Fruit fly (Drosophila melanogaster): ENCODE measurements around the gene CG32407.

CG32407 gene

DNA sequence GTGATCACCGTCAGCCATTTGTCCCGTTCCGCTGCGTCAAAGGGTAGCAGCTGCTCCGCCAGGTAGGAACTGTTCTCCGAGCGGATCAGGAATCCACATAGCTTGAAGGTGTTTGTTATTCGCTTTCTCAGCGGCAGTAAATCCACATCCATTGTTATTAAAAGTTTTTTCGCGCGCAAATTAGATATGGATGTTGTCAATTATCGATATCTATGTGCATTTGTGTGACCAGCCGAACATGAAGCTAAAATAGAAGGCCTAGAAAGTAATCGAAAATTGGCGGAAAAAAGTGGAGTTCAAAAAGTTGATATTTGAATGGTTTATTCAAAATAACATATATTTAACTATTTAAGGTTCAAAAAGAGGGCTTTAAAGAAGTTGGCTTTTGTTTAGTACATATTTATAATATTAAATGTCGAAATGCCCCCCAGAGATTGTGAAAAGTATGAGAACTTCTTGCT, 24.6 kb upstream of the CG32407 start, which contains the start of the genes PolE2 and CG5592 (continued):
- TF ChIP-seq CG2116 (GFP tag; optimal IDR thresholded peaks at IDR 0.05), result peak; percentile 83
- peak; percentile 99 for TF ChIP-seq E2f2 (GFP tag; IDR thresholded peaks at IDR 0.05)
- no peak for TF ChIP-seq lov (optimal IDR thresholded peaks at IDR 0.05)
- TF ChIP-seq lov (GFP tag; IDR thresholded peaks at IDR 0.05), result no peak
- no peak for TF ChIP-seq Side (GFP tag; optimal IDR thresholded peaks at IDR 0.05)
- peak; percentile 22 for TF ChIP-seq CG15514 (GFP tag; optimal IDR thresholded peaks at IDR 0.05)
- no peak for TF ChIP-seq MESR4 (GFP tag; optimal IDR thresholded peaks at IDR 0.05)
- peak; percentile 87 for TF ChIP-seq Dref (GFP tag; IDR thresholded peaks at IDR 0.05)
- TF ChIP-seq al (GFP tag; IDR thresholded peaks at IDR 0.05), result no peak
- TF ChIP-seq CG16813 (GFP tag; IDR thresholded peaks at IDR 0.05; ENCODE audit: partially characterized antibody), result 0 out of 3 replicates have a peak, but pooled peaks have one; percentile 32
- no peak for TF ChIP-seq prd (optimal IDR thresholded peaks at IDR 0.05)
- TF ChIP-seq prd (GFP tag; IDR thresholded peaks at IDR 0.05), result no peak
- TF ChIP-seq wek (GFP tag; optimal IDR thresholded peaks at IDR 0.05), result no peak
- TF ChIP-seq CG3995 (GFP tag; optimal IDR thresholded peaks at IDR 0.05), result no peak
- no peak for TF ChIP-seq abd-A (tag; optimal IDR thresholded peaks at IDR 0.05)
- no peak for TF ChIP-seq nerfin-1 (tag; optimal IDR thresholded peaks at IDR 0.05)
- TF ChIP-seq H15 (GFP tag; IDR thresholded peaks at IDR 0.05), result no peak
- peak; percentile 47; the same call in 1 of the 4 replicates for TF ChIP-seq Dll (GFP tag; IDR thresholded peaks at IDR 0.05; ENCODE audit: partially characterized antibody)
- TF ChIP-seq pros (GFP tag; optimal IDR thresholded peaks at IDR 0.05), result no peak
- peak; percentile 70 for TF ChIP-seq CG13287 (GFP tag; IDR thresholded peaks at IDR 0.05; ENCODE audit: partially characterized antibody)
- peak; percentile 43; the same call in 1 of the 3 replicates for TF ChIP-seq CG34224 (GFP tag; IDR thresholded peaks at IDR 0.05; ENCODE audit: partially characterized antibody)
- peak; percentile 37 for TF ChIP-seq trem (tag; optimal IDR thresholded peaks at IDR 0.05)
- TF ChIP-seq CG6683 (GFP tag; optimal IDR thresholded peaks at IDR 0.05), result no peak
- TF ChIP-seq E2f1 (GFP tag; IDR thresholded peaks at IDR 0.05), result peak; percentile 83
- no peak for TF ChIP-seq jigr1 (GFP tag; IDR thresholded peaks at IDR 0.05)
- TF ChIP-seq CG17359 (tag; optimal IDR thresholded peaks at IDR 0.05), result no peak
- TF ChIP-seq Bgb (GFP tag; IDR thresholded peaks at IDR 0.05; ENCODE audit: partially characterized antibody), result peak; percentile 45; the same call in 1 of the 2 replicates
- TF ChIP-seq Med (GFP tag), result peak; percentile 42
- TF ChIP-seq BEAF-32 (GFP tag; optimal IDR thresholded peaks at IDR 0.05), result peak; percentile 62
- TF ChIP-seq CG9797 (GFP tag; optimal IDR thresholded peaks at IDR 0.05), result peak; percentile 40
- no peak for TF ChIP-seq sob (GFP tag; IDR thresholded peaks at IDR 0.05)
- no peak for TF ChIP-seq CG7839 (tag; optimal IDR thresholded peaks at IDR 0.05)
- no peak for TF ChIP-seq CG30403 (GFP tag; optimal IDR thresholded peaks at IDR 0.05)
- no peak for TF ChIP-seq Dip3 (GFP tag; optimal IDR thresholded peaks at IDR 0.05)
- peak; percentile 52 for TF ChIP-seq stwl (tag; optimal IDR thresholded peaks at IDR 0.05)
- no peak for TF ChIP-seq CG1233 (GFP tag; optimal IDR thresholded peaks at IDR 0.05)
- TF ChIP-seq caup (GFP tag; optimal IDR thresholded peaks at IDR 0.05; ENCODE audit: severe bottlenecking), result no peak
- TF ChIP-seq Sry-δ (GFP tag; optimal IDR thresholded peaks at IDR 0.05), result peak; percentile 87
- TF ChIP-seq dmrt99B (tag; optimal IDR thresholded peaks at IDR 0.05), result no peak
- TF ChIP-seq CG10543 (GFP tag; optimal IDR thresholded peaks at IDR 0.05), result no peak
- peak; percentile 76 for TF ChIP-seq gfzf (GFP tag; optimal IDR thresholded peaks at IDR 0.05)
- TF ChIP-seq nerfin-2 (GFP tag; IDR thresholded peaks at IDR 0.05; ENCODE audit: partially characterized antibody), result 0 out of 2 replicates have a peak, but pooled peaks have one; percentile 22
- TF ChIP-seq gce (GFP tag; IDR thresholded peaks at IDR 0.05), result no peak
- TF ChIP-seq bbx (GFP tag; IDR thresholded peaks at IDR 0.05; ENCODE audit: partially characterized antibody), result peak; percentile 50
- peak; percentile 58 for TF ChIP-seq unc-4 (GFP tag; IDR thresholded peaks at IDR 0.05; ENCODE audit: partially characterized antibody)
- TF ChIP-seq dmrt11E (tag; optimal IDR thresholded peaks at IDR 0.05), result no peak
- no peak for TF ChIP-seq p53 (GFP tag; optimal IDR thresholded peaks at IDR 0.05)
- peak; percentile 99 for TF ChIP-seq Dp (GFP tag; optimal IDR thresholded peaks at IDR 0.05)
- TF ChIP-seq salm (tag; optimal IDR thresholded peaks at IDR 0.05), result no peak

All from whole organism, embryonic.